Worm (Caenorhabditis elegans) whole organism, mixed stage, embryonic: ENCODE results near the gene C14C10.1.

Experiments
- blmp-1 ChIP-seq: fragments of 150-350 bp; optimal IDR thresholded peaks from 2 replicates; lab custom pipeline; 2014; ENCODE audit warnings: missing biosample characterization, missing genetic modification characterization
- cnd-1 ChIP-seq: fragments of 200-800 bp; sonication (Bioruptor generic); optimal IDR thresholded peaks from 2 replicates; lab custom pipeline; 2018; ENCODE audit warnings: mild to moderate bottlenecking, missing genetic modification characterization, missing compliant biosample characterization
- elt-1 ChIP-seq: sonication (generic microtip); optimal IDR thresholded peaks from 2 replicates; lab custom pipeline; 2017; ENCODE audit warnings: missing genetic modification characterization, mild to moderate bottlenecking, missing compliant biosample characterization, antibody characterized with exemption, moderate library complexity, borderline replicate concordance; ENCODE audit not compliant: insufficient read depth
- elt-3 ChIP-seq: fragments of 150-350 bp; optimal IDR thresholded peaks from 2 replicates; lab custom pipeline; 2014; ENCODE audit warnings: missing biosample characterization, missing genetic modification characterization
- ham-2 ChIP-seq: fragments of 200-800 bp; sonication (Bioruptor generic); optimal IDR thresholded peaks from 2 replicates; lab custom pipeline; 2018; ENCODE audit warnings: mild to moderate bottlenecking, missing genetic modification characterization, missing compliant biosample characterization
- nhr-12 ChIP-seq: fragments of 150-350 bp; optimal IDR thresholded peaks from 2 replicates; lab custom pipeline; 2014; ENCODE audit warnings: missing biosample characterization, missing genetic modification characterization
- nhr-28 ChIP-seq: fragments of 150-350 bp; optimal IDR thresholded peaks from 2 replicates; lab custom pipeline; 2014; ENCODE audit warnings: missing biosample characterization, missing genetic modification characterization
- nhr-76 ChIP-seq: sonication (generic microtip); optimal IDR thresholded peaks from 2 replicates; lab custom pipeline; 2017; ENCODE audit warnings: missing biosample characterization, missing genetic modification characterization
- pha-4 ChIP-seq: fragments of 150-350 bp; optimal IDR thresholded peaks from 2 replicates; lab custom pipeline; 2018; ENCODE audit warnings: missing biosample characterization, missing genetic modification reagents, missing genetic modification characterization
- snpc-4 ChIP-seq: fragments of 150-350 bp; optimal IDR thresholded peaks from 2 replicates; lab custom pipeline; 2014; ENCODE audit warnings: missing biosample characterization, missing genetic modification characterization
- unc-62 ChIP-seq: fragments of 150-350 bp; optimal IDR thresholded peaks from 2 replicates; lab custom pipeline; 2014; ENCODE audit warnings: missing biosample characterization, missing genetic modification reagents, missing genetic modification characterization
- ztf-11 ChIP-seq: fragments of 150-350 bp; optimal IDR thresholded peaks from 2 replicates; lab custom pipeline; 2014; ENCODE audit warnings: missing biosample characterization, missing genetic modification characterization

- no peak for TF ChIP-seq elt-3 (tag; lab: Kevin White, UChicago)
- TF ChIP-seq elt-1 (tag; lab: Kevin White, UChicago), result no peak
- TF ChIP-seq nhr-28 (tag; lab: Kevin White, UChicago), result no peak
- TF ChIP-seq unc-62 (GFP tag; lab: Kevin White, UChicago), result no peak
- no peak for TF ChIP-seq ztf-11 (tag; lab: Kevin White, UChicago)
- no peak for TF ChIP-seq snpc-4 (tag; lab: Kevin White, UChicago)
- no peak for TF ChIP-seq blmp-1
- no peak for TF ChIP-seq pha-4 (tag; lab: Kevin White, UChicago)
- TF ChIP-seq nhr-12, result no peak
- no peak for TF ChIP-seq nhr-76
- no peak for TF ChIP-seq cnd-1 (tag; lab: Kevin White, UChicago)
- no peak for TF ChIP-seq ham-2
Observed at ce11 chrV:12590601-12591000, 2.5 kb downstream of the C14C10.1 start, which contains the start of gene ttr-43.
